Worm (Caenorhabditis elegans): ENCODE data around the gene C28H8.7.

- TF ChIP-seq unc-62 (GFP tag; optimal IDR thresholded peaks at IDR 0.05 in 1 of 2) (peak in 1 of 2 experiments; percentile 96), unc-62 (tag; optimal IDR thresholded peaks at IDR 0.05) (no peak), lir-3 (tag; optimal IDR thresholded peaks at IDR 0.05) (no peak), mdl-1 (tag; optimal IDR thresholded peaks at IDR 0.05) (peak in 1 of 2 experiments; percentile 21), fos-1 (tag; optimal IDR thresholded peaks at IDR 0.05) (no peak), nhr-28 (tag; optimal IDR thresholded peaks at IDR 0.05) (peak; percentile 7)
These were observed 10.6 kb downstream of the C28H8.7 start, which contains the start of gene aldo-2 for ce11 chrIII:5876140-5876675.

All from whole organism, L4 larva.